Worm (Caenorhabditis elegans): ENCODE measurements around the gene ani-1.
A peak's percentile ranks its signal among the peaks of the same experiment; 100 is the strongest.

ani-1 gene

DNA sequence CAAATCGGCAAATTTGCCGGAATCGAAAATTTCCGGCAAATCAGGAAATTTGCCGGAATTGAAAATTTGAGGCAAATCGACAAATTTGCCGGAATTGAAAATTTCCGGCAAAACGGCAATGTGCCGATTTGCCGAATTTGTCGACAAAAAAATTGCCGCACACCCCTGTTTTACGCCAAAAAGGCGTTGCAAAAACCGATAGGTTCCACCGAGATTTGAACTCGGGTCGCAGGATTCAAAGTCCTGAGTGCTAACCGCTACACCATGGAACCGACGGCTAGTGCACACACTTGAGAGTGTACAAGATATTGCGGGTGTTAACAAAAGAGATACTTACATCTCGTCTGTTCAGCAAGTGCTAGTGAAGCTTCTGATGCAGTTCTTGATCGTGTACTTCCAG, 53.5 kb downstream of the ani-1 start (continued):
- TF ChIP-seq nhr-11 (tag; optimal IDR thresholded peaks at IDR 0.05) (no peak), zip-2 (tag; optimal IDR thresholded peaks at IDR 0.05) (no peak), dmd-6 (GFP tag; IDR thresholded peaks at IDR 0.05) (peak; percentile 25; the same call in 1 of the 2 replicates), mxl-3 (GFP tag; optimal IDR thresholded peaks at IDR 0.05) (peak; percentile 39), mdl-1 (tag; optimal IDR thresholded peaks at IDR 0.05) (no peak), F10B5.3 (tag; optimal IDR thresholded peaks at IDR 0.05) (no peak), daf-19 (GFP tag; conservative IDR thresholded peaks at IDR 0.05) (no peak), rbr-2 (tag; optimal IDR thresholded peaks at IDR 0.05) (peak; percentile 33), ceh-28 (tag; optimal IDR thresholded peaks at IDR 0.05) (no peak), D1046.2 (GFP tag; IDR thresholded peaks at IDR 0.05) (0 out of 2 replicates have a peak, but pooled peaks have one; percentile 56), nhr-42 (GFP tag; IDR thresholded peaks at IDR 0.05) (0 out of 2 replicates have a peak, but pooled peaks have one; percentile 7), dpl-1 (GFP tag; optimal IDR thresholded peaks at IDR 0.05) (no peak), ceh-32 (tag; optimal IDR thresholded peaks at IDR 0.05; ENCODE audit: poor library complexity) (no peak), ceh-44 (GFP tag; IDR thresholded peaks at IDR 0.05) (no peak), F26F4.8 (GFP tag; conservative IDR thresholded peaks at IDR 0.05) (peak; percentile 63; the same call in 1 of the 2 replicates), unc-39 (tag; optimal IDR thresholded peaks at IDR 0.05) (no peak), zfp-3 (GFP tag; conservative IDR thresholded peaks at IDR 0.05) (no peak), ZK546.5 (tag; optimal IDR thresholded peaks at IDR 0.05) (no peak), hlh-30 (tag; optimal IDR thresholded peaks at IDR 0.05; ENCODE audit: insufficient read depth) (peak; percentile 4), lin-38 (GFP tag; IDR thresholded peaks at IDR 0.05) (peak; percentile 72), skn-1 (tag; optimal IDR thresholded peaks at IDR 0.05) (no peak), lim-7 (GFP tag; IDR thresholded peaks at IDR 0.05) (peak; percentile 75), gei-8 (GFP tag; optimal IDR thresholded peaks at IDR 0.05) (no peak), hlh-11 (tag; optimal IDR thresholded peaks at IDR 0.05) (no peak), hif-1 (tag; optimal IDR thresholded peaks at IDR 0.05) (no peak), cey-2 (tag; optimal IDR thresholded peaks at IDR 0.05; ENCODE audit: borderline replicate concordance, insufficient read depth) (no peak), zag-1 (tag; optimal IDR thresholded peaks at IDR 0.05) (no peak), lin-15B (tag; optimal IDR thresholded peaks at IDR 0.05) (no peak), lin-29 (GFP tag; IDR thresholded peaks at IDR 0.05) (0 out of 2 replicates have a peak, but pooled peaks have one; percentile 16), nhr-48 (tag; optimal IDR thresholded peaks at IDR 0.05) (no peak), egl-27 (tag; optimal IDR thresholded peaks at IDR 0.05) (no peak)

- TF ChIP-seq aha-1 (tag) (peak; percentile 93), ama-1 (optimal IDR thresholded peaks at IDR 0.05) (no peak), dmd-9 (GFP tag; IDR thresholded peaks at IDR 0.05) (no peak), unc-62 (GFP tag; optimal IDR thresholded peaks at IDR 0.05 in 1 of 2) (peak in 1 of 2 experiments; percentile 55), unc-62 (tag; optimal IDR thresholded peaks at IDR 0.05) (no peak), dpl-1 (GFP tag; optimal IDR thresholded peaks at IDR 0.05) (no peak), nhr-25 (tag; optimal IDR thresholded peaks at IDR 0.05; ENCODE audit: borderline replicate concordance, insufficient read depth) (no peak)
These were observed 54.7 kb downstream of the ani-1 start for ce11 chrIII:12398468-12398867.
